Fruit fly (Drosophila melanogaster): Measurements from ENCODE around the gene CG10097.

CG10097 gene

dm6 chr3R:12439039-12439400 is 43.2 kb upstream of the CG10097 start, which contains the start of the genes CG17207 and CG46427:
CG17207 (minus strand) TSS chr3R:12439139.
CG46427 (minus strand) TSS chr3R:12439139.
- TF ChIP-seq nerfin-2 (GFP tag; IDR thresholded peaks at IDR 0.05; ENCODE audit: partially characterized antibody) (no peak), kay (GFP tag; optimal IDR thresholded peaks at IDR 0.05) (no peak), CG8388 (GFP tag; optimal IDR thresholded peaks at IDR 0.05) (no peak), ash1 (GFP tag; optimal IDR thresholded peaks at IDR 0.05) (no peak)

- TF ChIP-seq nmo (GFP tag; optimal IDR thresholded peaks at IDR 0.05) (no peak), pan (optimal IDR thresholded peaks at IDR 0.05) (no peak), pan (GFP tag; optimal IDR thresholded peaks at IDR 0.05 in 1 of 2, IDR thresholded peaks at IDR 0.05 in 1 of 2) (no peak), Oaz (GFP tag; IDR thresholded peaks at IDR 0.05) (no peak), CG16779 (GFP tag; IDR thresholded peaks at IDR 0.05) (no peak), aop (GFP tag; IDR thresholded peaks at IDR 0.05) (no peak), tna (GFP tag; IDR thresholded peaks at IDR 0.05; ENCODE audit: partially characterized antibody) (no peak), CG13296 (GFP tag; optimal IDR thresholded peaks at IDR 0.05) (no peak), unpg (GFP tag; optimal IDR thresholded peaks at IDR 0.05) (no peak), odd (GFP tag; optimal IDR thresholded peaks at IDR 0.05) (no peak), kni (GFP tag; optimal IDR thresholded peaks at IDR 0.05) (no peak), CG6272 (GFP tag; IDR thresholded peaks at IDR 0.05) (no peak), bcd (GFP tag; optimal IDR thresholded peaks at IDR 0.05) (no peak), Sry-β (GFP tag; optimal IDR thresholded peaks at IDR 0.05) (no peak), abd-A (tag; optimal IDR thresholded peaks at IDR 0.05) (no peak), ERR (GFP tag; optimal IDR thresholded peaks at IDR 0.05) (no peak), NC2β (GFP tag; optimal IDR thresholded peaks at IDR 0.05) (no peak), cas (GFP tag; IDR thresholded peaks at IDR 0.05) (no peak), CG10565 (GFP tag; optimal IDR thresholded peaks at IDR 0.05) (no peak), CG1647 (GFP tag; optimal IDR thresholded peaks at IDR 0.05) (no peak)
Observed at dm6 chr3R:12435948-12436347, 40.2 kb upstream of the CG10097 start, which contains the start of gene Desat2. Desat2 (plus strand) TSS chr3R:12436248.

DNA sequence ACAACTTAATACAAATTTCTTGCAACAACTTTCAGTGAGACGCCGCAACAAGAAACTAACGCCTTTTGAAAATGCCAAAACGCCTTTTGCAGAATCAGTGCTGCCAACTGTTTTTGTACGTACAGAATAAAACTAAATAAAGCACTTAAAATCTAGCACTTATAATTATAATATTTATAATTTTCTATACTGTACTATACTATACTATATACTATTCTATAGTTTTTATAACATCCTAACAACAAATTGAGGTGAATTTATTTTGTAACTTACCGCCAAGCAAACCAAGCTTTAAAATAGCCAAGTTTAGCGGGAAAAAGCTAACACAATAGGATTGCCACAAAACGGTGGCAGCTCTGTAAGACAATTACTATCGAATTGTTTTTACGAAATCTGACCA is 38.0 kb upstream of the CG10097 start, which contains the start of the genes Aos1 and Srlp:
TSS of gene Aos1 (minus strand) at position 59 of the 400 bp plus-strand sequence.
TSS of gene Srlp (plus strand) at position 335 of the 400 bp plus-strand sequence.
- TF ChIP-seq Dbx (GFP tag; IDR thresholded peaks at IDR 0.05) (0 out of 3 replicates have a peak, but pooled peaks have one; percentile 44), CG17385 (GFP tag; optimal IDR thresholded peaks at IDR 0.05) (peak; percentile 51), trem (tag; optimal IDR thresholded peaks at IDR 0.05) (peak; percentile 99), CG14667 (GFP tag; IDR thresholded peaks at IDR 0.05) (0 out of 2 replicates have a peak, but pooled peaks have one; percentile 20), Dek (tag; optimal IDR thresholded peaks at IDR 0.05) (peak; percentile 63), Ssrp (tag; optimal IDR thresholded peaks at IDR 0.05) (peak; percentile 48), CG10979 (tag; optimal IDR thresholded peaks at IDR 0.05) (peak; percentile 52), Fer3 (tag; optimal IDR thresholded peaks at IDR 0.05) (peak; percentile 54), CG2712 (tag; optimal IDR thresholded peaks at IDR 0.05) (peak; percentile 76), gsb-n (tag; optimal IDR thresholded peaks at IDR 0.05) (no peak), HmgZ (tag; optimal IDR thresholded peaks at IDR 0.05) (peak; percentile 51), E2f2 (GFP tag; IDR thresholded peaks at IDR 0.05) (peak; percentile 69), Hr3 (GFP tag; optimal IDR thresholded peaks at IDR 0.05) (peak; percentile 66), CG33557 (GFP tag; optimal IDR thresholded peaks at IDR 0.05) (peak; percentile 34), kni (GFP tag; optimal IDR thresholded peaks at IDR 0.05) (no peak), prd (optimal IDR thresholded peaks at IDR 0.05) (no peak), prd (GFP tag; IDR thresholded peaks at IDR 0.05) (peak; percentile 55; the same call in 2 of the 3 replicates), trh (GFP tag; optimal IDR thresholded peaks at IDR 0.05) (no peak), Med (GFP tag) (peak; percentile 52), CG10274 (GFP tag; optimal IDR thresholded peaks at IDR 0.05) (no peak), CG13123 (GFP tag; optimal IDR thresholded peaks at IDR 0.05) (peak; percentile 19), CG1647 (GFP tag; optimal IDR thresholded peaks at IDR 0.05) (peak; percentile 6), phol (tag; optimal IDR thresholded peaks at IDR 0.05) (peak; percentile 80), sc (optimal IDR thresholded peaks at IDR 0.05) (no peak), sc (GFP tag; optimal IDR thresholded peaks at IDR 0.05) (peak; percentile 1), al (GFP tag; IDR thresholded peaks at IDR 0.05) (peak; percentile 43), Stat92E (GFP tag; optimal IDR thresholded peaks at IDR 0.05) (no peak)
